Worm (Caenorhabditis elegans) whole organism, L2 larva: Measurements from ENCODE around the gene Y39A1C.1.
A peak's percentile ranks its signal among the peaks of the same experiment; 100 is the strongest.
"Not testable (repeated sequence)": the region's sequence is repeated elsewhere in the genome, so short reads cannot be mapped to it uniquely, and the experiment has no call there.

Source experiments
- C34F6.9 ChIP-seq: fragments of 150-350 bp; optimal IDR thresholded peaks from 2 replicates; lab custom pipeline; 2014; ENCODE audit warnings: missing biosample characterization, missing genetic modification characterization
- F13H6.1 ChIP-seq: sonication (generic microtip); optimal IDR thresholded peaks from 2 replicates; lab custom pipeline; 2016; ENCODE audit warnings: missing genetic modification characterization, missing compliant biosample characterization
- Y55F3AM.14 ChIP-seq: fragments of 200-800 bp; sonication (Bioruptor generic); optimal IDR thresholded peaks from 2 replicates; lab custom pipeline; 2018; ENCODE audit warnings: mild to moderate bottlenecking, missing genetic modification characterization, missing compliant biosample characterization
- ZK546.5 ChIP-seq: sonication (generic microtip); optimal IDR thresholded peaks from 2 replicates; lab custom pipeline; 2017; ENCODE audit warnings: missing biosample characterization, missing genetic modification characterization
- aly-2 ChIP-seq: fragments of 150-350 bp; optimal IDR thresholded peaks from 2 replicates; lab custom pipeline; 2014; ENCODE audit warnings: missing biosample characterization, missing genetic modification characterization
- ama-1 ChIP-seq: fragments of 150-350 bp; optimal IDR thresholded peaks from 2 replicates; lab custom pipeline; 2018; ENCODE audit warnings: inconsistent platforms
- blmp-1 ChIP-seq: sonication (generic microtip); optimal IDR thresholded peaks from 2 replicates; lab custom pipeline; 2017; ENCODE audit warnings: missing genetic modification characterization, mild to moderate bottlenecking, missing compliant biosample characterization, antibody characterized with exemption, moderate library complexity; ENCODE audit not compliant: insufficient read depth
- ceh-16 ChIP-seq: fragments of 150-350 bp; optimal IDR thresholded peaks from 2 replicates; lab custom pipeline; 2014; ENCODE audit warnings: missing biosample characterization, missing genetic modification characterization
- ceh-82 ChIP-seq: fragments of 150-350 bp; optimal IDR thresholded peaks from 2 replicates; lab custom pipeline; 2014; ENCODE audit warnings: missing biosample characterization, missing genetic modification characterization
- egl-27 ChIP-seq: sonication (generic microtip); optimal IDR thresholded peaks from 3 replicates; lab custom pipeline; 2017; ENCODE audit warnings: missing biosample characterization, missing genetic modification reagents, missing genetic modification characterization
- fos-1 ChIP-seq: fragments of 150-350 bp; optimal IDR thresholded peaks from 2 replicates; lab custom pipeline; 2014; ENCODE audit warnings: missing biosample characterization, missing genetic modification characterization
- gmeb-1 ChIP-seq: fragments of 150-350 bp; optimal IDR thresholded peaks from 2 replicates; lab custom pipeline; 2014; ENCODE audit warnings: missing biosample characterization, missing genetic modification characterization
- lin-11 ChIP-seq: fragments of 150-350 bp; sonication (generic microtip); optimal IDR thresholded peaks from 2 replicates; lab custom pipeline; 2014; ENCODE audit warnings: missing biosample characterization, missing genetic modification characterization, inconsistent platforms, mixed read lengths
- lin-13 ChIP-seq: fragments of 150-350 bp; optimal IDR thresholded peaks from 2 replicates; lab custom pipeline; 2014; ENCODE audit warnings: missing biosample characterization, missing genetic modification reagents, missing genetic modification characterization
- lsy-2 ChIP-seq, 2 experiments: fragments of 150-350 bp in 1 of 2; sonication (generic microtip) in 1 of 2; optimal IDR thresholded peaks; 2 replicates each; lab custom pipeline; 2014 to 2017; ENCODE audit warnings: missing biosample characterization in 2 of 2, missing genetic modification characterization in 2 of 2
- mab-5 ChIP-seq: fragments of 150-350 bp; optimal IDR thresholded peaks from 2 replicates; lab custom pipeline; 2014; ENCODE audit warnings: missing biosample characterization, missing genetic modification characterization
- mbf-1 ChIP-seq: sonication (generic microtip); optimal IDR thresholded peaks from 2 replicates; lab custom pipeline; 2017; ENCODE audit warnings: missing biosample characterization, missing genetic modification characterization
- mdl-1 ChIP-seq, 2 experiments: fragments of 150-350 bp in 1 of 2; sonication (generic microtip) in 1 of 2; optimal IDR thresholded peaks; 2 replicates each; lab custom pipeline; 2017; ENCODE audit warnings: missing biosample characterization in 2 of 2, missing genetic modification characterization in 2 of 2
- nhr-12 ChIP-seq: fragments of 150-350 bp; optimal IDR thresholded peaks from 2 replicates; lab custom pipeline; 2014; ENCODE audit warnings: missing biosample characterization, missing genetic modification characterization
- nhr-129 ChIP-seq: fragments of 150-350 bp; optimal IDR thresholded peaks from 2 replicates; lab custom pipeline; 2014; ENCODE audit warnings: missing biosample characterization, missing genetic modification characterization
- nhr-21 ChIP-seq: fragments of 150-350 bp; optimal IDR thresholded peaks from 2 replicates; lab custom pipeline; 2014; ENCODE audit warnings: missing biosample characterization, missing genetic modification characterization
- nhr-23 ChIP-seq: fragments of 150-350 bp; optimal IDR thresholded peaks from 2 replicates; lab custom pipeline; 2014; ENCODE audit warnings: missing biosample characterization, missing genetic modification reagents, missing genetic modification characterization
- nhr-237 ChIP-seq: fragments of 150-350 bp; optimal IDR thresholded peaks from 2 replicates; lab custom pipeline; 2014; ENCODE audit warnings: missing biosample characterization, missing genetic modification characterization
- nhr-6 ChIP-seq: fragments of 150-350 bp; optimal IDR thresholded peaks from 2 replicates; lab custom pipeline; 2014; ENCODE audit warnings: missing biosample characterization, missing genetic modification characterization
- skn-1 ChIP-seq: sonication (generic microtip); optimal IDR thresholded peaks from 2 replicates; lab custom pipeline; 2017; ENCODE audit warnings: missing biosample characterization, missing genetic modification characterization
- sma-9 ChIP-seq, 2 experiments: fragments of 150-350 bp in 1 of 2; sonication (generic microtip) in 1 of 2; optimal IDR thresholded peaks; 2 replicates each; lab custom pipeline; 2014 to 2016; ENCODE audit warnings: missing genetic modification characterization in 2 of 2, mild to moderate bottlenecking in 1 of 2, missing biosample characterization in 1 of 2, missing compliant biosample characterization in 1 of 2, missing genetic modification reagents in 1 of 2, moderate library complexity in 1 of 2
- snpc-4 ChIP-seq: fragments of 150-350 bp; optimal IDR thresholded peaks from 2 replicates; lab custom pipeline; 2014; ENCODE audit warnings: missing biosample characterization, missing genetic modification characterization
- unc-55 ChIP-seq: fragments of 150-350 bp; sonication (generic microtip); optimal IDR thresholded peaks from 3 replicates; lab custom pipeline; 2014; ENCODE audit warnings: missing biosample characterization, missing genetic modification reagents, missing genetic modification characterization
- unc-62 ChIP-seq: fragments of 150-350 bp; optimal IDR thresholded peaks from 2 replicates; lab custom pipeline; 2014; ENCODE audit warnings: missing biosample characterization, missing genetic modification reagents, missing genetic modification characterization
- ztf-1 ChIP-seq: fragments of 200-800 bp; sonication (Bioruptor generic); conservative IDR thresholded peaks from 2 replicates; pipeline ENCODE4 v1.3.6; 2022; ENCODE audit warnings: missing genetic modification characterization, missing compliant biosample characterization
- ztf-4 ChIP-seq: fragments of 150-350 bp; optimal IDR thresholded peaks from 2 replicates; lab custom pipeline; 2014; ENCODE audit warnings: missing biosample characterization, missing genetic modification characterization

The Y39A1C.1 gene

ce11 chrIII:10855398-10855880, at the start of gene Y39A1C.1:
Gene Y39A1C.1 (plus strand): TSS chrIII:10855448.
- TF ChIP-seq snpc-4 (tag; lab: Kevin White, UChicago) (no peak), F13H6.1 (tag; lab: Kevin White, UChicago) (peak; percentile 7), nhr-129 (tag; lab: Kevin White, UChicago) (peak; percentile 25), lin-11 (tag; lab: Kevin White, UChicago) (peak; percentile 1), unc-55 (GFP tag; lab: Kevin White, UChicago) (peak; percentile 36), mbf-1 (tag; lab: Kevin White, UChicago) (no peak), C34F6.9 (tag; lab: Kevin White, UChicago) (peak; percentile 61)

ce11 chrIII:10805625-10806024, 49.6 kb upstream of the Y39A1C.1 start, which contains the start of gene klp-7:
Gene klp-7 (plus strand): TSS chrIII:10805925.
- TF ChIP-seq skn-1 (tag; lab: Kevin White, UChicago); aly-2 (tag; lab: Kevin White, UChicago); Y55F3AM.14 (GFP tag; lab: Kevin White, UChicago): not testable (repeated sequence)
- TF ChIP-seq, all 48 proteins: peak for 0; not testable (repeated sequence) for 48

- TF ChIP-seq lin-11 (tag; lab: Kevin White, UChicago) = no peak
- peak; percentile 52 for TF ChIP-seq unc-55 (GFP tag; lab: Kevin White, UChicago)
Observed at ce11 chrIII:10806821-10807220, 48.4 kb upstream of the Y39A1C.1 start.

ce11 chrIII:10807236-10807635, 48.0 kb upstream of the Y39A1C.1 start:
- no peak for TF ChIP-seq ztf-1
- no peak for TF ChIP-seq nhr-23
- no peak for TF ChIP-seq ceh-82
- TF ChIP-seq mdl-1 (tag; optimal IDR thresholded peaks at IDR 0.05; lab: Kevin White, UChicago) = no peak
- no peak for TF ChIP-seq Y55F3AM.14 (GFP tag; lab: Kevin White, UChicago)
- no peak for TF ChIP-seq egl-27 (tag; lab: Kevin White, UChicago)
- no peak for TF ChIP-seq fos-1 (tag; lab: Kevin White, UChicago)
- no peak for TF ChIP-seq mab-5 (tag; lab: Kevin White, UChicago)
- no peak for TF ChIP-seq lin-13 (GFP tag; lab: Kevin White, UChicago)
- TF ChIP-seq ZK546.5 (tag; lab: Kevin White, UChicago) = no peak
- no peak for TF ChIP-seq nhr-129 (tag; lab: Kevin White, UChicago)
- TF ChIP-seq gmeb-1 (tag; lab: Kevin White, UChicago) = no peak
- no peak for TF ChIP-seq ama-1 (lab: Kevin White, UChicago)
- TF ChIP-seq unc-55 (GFP tag; lab: Kevin White, UChicago) = no peak

ce11 chrIII:10807956-10808355, 47.3 kb upstream of the Y39A1C.1 start:
- TF ChIP-seq ceh-82 = no peak
- TF ChIP-seq skn-1 (tag; lab: Kevin White, UChicago) = no peak
- no peak for TF ChIP-seq nhr-21 (tag; lab: Kevin White, UChicago)
- TF ChIP-seq C34F6.9 (tag; lab: Kevin White, UChicago) = peak; percentile 51
- no peak for TF ChIP-seq mdl-1 (tag; optimal IDR thresholded peaks at IDR 0.05; lab: Kevin White, UChicago)
- peak; percentile 51 for TF ChIP-seq nhr-129 (tag; lab: Kevin White, UChicago)
- TF ChIP-seq ceh-16 (tag; lab: Kevin White, UChicago) = no peak
- peak in 1 of 2 experiments; percentile 31 for TF ChIP-seq lsy-2 (tag; optimal IDR thresholded peaks at IDR 0.05; lab: Kevin White, UChicago)
- TF ChIP-seq unc-55 (GFP tag; lab: Kevin White, UChicago) = peak; percentile 57
- TF ChIP-seq fos-1 (tag; lab: Kevin White, UChicago) = peak; percentile 31
- peak; percentile 5 for TF ChIP-seq ztf-4 (tag; lab: Kevin White, UChicago)
- TF ChIP-seq mbf-1 (tag; lab: Kevin White, UChicago) = no peak
- no peak for TF ChIP-seq nhr-12 (tag; lab: Kevin White, UChicago)
- TF ChIP-seq nhr-237 (tag; lab: Kevin White, UChicago) = no peak
- peak; percentile 9 for TF ChIP-seq sma-9 (GFP tag; optimal IDR thresholded peaks at IDR 0.05; lab: Kevin White, UChicago)
- no peak for TF ChIP-seq sma-9 (tag; optimal IDR thresholded peaks at IDR 0.05; lab: Kevin White, UChicago)
- TF ChIP-seq F13H6.1 (tag; lab: Kevin White, UChicago) = peak; percentile 21
- no peak for TF ChIP-seq nhr-23
- no peak for TF ChIP-seq unc-62 (GFP tag; lab: Kevin White, UChicago)
- no peak for TF ChIP-seq ztf-1
- no peak for TF ChIP-seq blmp-1 (tag; lab: Kevin White, UChicago)
- TF ChIP-seq Y55F3AM.14 (GFP tag; lab: Kevin White, UChicago) = no peak
- no peak for TF ChIP-seq nhr-6 (tag; lab: Kevin White, UChicago)
